Fruit fly (Drosophila melanogaster) whole organism, embryonic: ENCODE measurements around the gene CG14881.

ENCODE experiments used
- Ada2b ChIP-seq: fragments of 200-800 bp; sonication (Bioruptor generic); IDR thresholded peaks from 2 replicates; pipeline ENCODE4 v1.3.6; 2022; ENCODE audit warnings: missing biosample characterization, missing genetic modification characterization
- B-H2 ChIP-seq: fragments of 200-800 bp; sonication (Bioruptor generic); optimal IDR thresholded peaks from 2 replicates; lab custom pipeline; 2018; ENCODE audit warnings: missing biosample characterization, mild to moderate bottlenecking, missing genetic modification characterization
- Bdp1 ChIP-seq: fragments of 200-800 bp; sonication (Bioruptor generic); optimal IDR thresholded peaks from 3 replicates; lab custom pipeline; 2016; ENCODE audit warnings: missing biosample characterization, missing genetic modification characterization
- Bgb ChIP-seq: fragments of 200-800 bp; sonication (Bioruptor generic); IDR thresholded peaks from 2 replicates; pipeline ENCODE4 v1.3.6; 2022; ENCODE audit warnings: missing biosample characterization, missing genetic modification characterization; ENCODE audit not compliant: partially characterized antibody
- CG10321 ChIP-seq: fragments of 200-800 bp; sonication (Bioruptor generic); IDR thresholded peaks from 2 replicates; pipeline ENCODE4 v1.3.6; 2022; ENCODE audit warnings: missing biosample characterization, missing genetic modification characterization
- CG10543 ChIP-seq: fragments of 200-800 bp; sonication (Bioruptor generic); optimal IDR thresholded peaks from 3 replicates; lab custom pipeline; 2017; ENCODE audit warnings: missing biosample characterization, mild to moderate bottlenecking, missing genetic modification characterization, moderate library complexity
- CG10565 ChIP-seq: fragments of 200-800 bp; sonication (Bioruptor generic); optimal IDR thresholded peaks from 3 replicates; lab custom pipeline; 2016; ENCODE audit warnings: missing biosample characterization, mild to moderate bottlenecking, missing genetic modification characterization
- CG11093 ChIP-seq: fragments of 200-800 bp; sonication (Bioruptor generic); IDR thresholded peaks from 3 replicates; pipeline ENCODE4 v1.3.6; 2022; ENCODE audit warnings: missing biosample characterization, missing genetic modification characterization
- CG11695 ChIP-seq: fragments of 200-800 bp; sonication (Bioruptor generic); IDR thresholded peaks from 3 replicates; pipeline ENCODE4 v1.3.6; 2022; ENCODE audit warnings: missing biosample characterization, missing genetic modification characterization
- CG11696 ChIP-seq: fragments of 200-800 bp; sonication (Bioruptor generic); IDR thresholded peaks from 2 replicates; pipeline ENCODE4 v1.3.6; 2022; ENCODE audit warnings: missing biosample characterization, missing genetic modification characterization
- CG11723 ChIP-seq: fragments of 200-800 bp; sonication (Bioruptor generic); optimal IDR thresholded peaks from 2 replicates; lab custom pipeline; 2017; ENCODE audit warnings: missing biosample characterization, mild to moderate bottlenecking, missing genetic modification characterization
- CG12236 ChIP-seq: fragments of 200-800 bp; sonication (Bioruptor generic); optimal IDR thresholded peaks from 2 replicates; lab custom pipeline; 2016; ENCODE audit warnings: missing biosample characterization, missing genetic modification characterization
- CG13424 ChIP-seq: fragments of 200-800 bp; sonication (Bioruptor generic); optimal IDR thresholded peaks from 2 replicates; lab custom pipeline; 2019; ENCODE audit warnings: missing biosample characterization, mild to moderate bottlenecking, missing genetic modification characterization, moderate library complexity
- CG14667 ChIP-seq: fragments of 200-800 bp; sonication (Bioruptor generic); IDR thresholded peaks from 2 replicates; pipeline ENCODE4 v1.3.6; 2022; ENCODE audit warnings: missing biosample characterization, missing genetic modification characterization
- CG15073 ChIP-seq: fragments of 200-800 bp; sonication (Bioruptor generic); optimal IDR thresholded peaks from 2 replicates; lab custom pipeline; 2016; ENCODE audit warnings: missing biosample characterization, missing genetic modification characterization
- CG15601 ChIP-seq: fragments of 200-800 bp; sonication (Bioruptor generic); optimal IDR thresholded peaks from 3 replicates; lab custom pipeline; 2019; ENCODE audit warnings: missing biosample characterization, mild to moderate bottlenecking, missing genetic modification characterization, moderate library complexity
- CG1602 ChIP-seq: fragments of 200-800 bp; sonication (Bioruptor generic); optimal IDR thresholded peaks from 3 replicates; lab custom pipeline; 2016; ENCODE audit warnings: missing biosample characterization, missing genetic modification characterization
- CG1832 ChIP-seq: fragments of 200-800 bp; sonication (Bioruptor generic); optimal IDR thresholded peaks from 2 replicates; lab custom pipeline; 2017; ENCODE audit warnings: missing biosample characterization, mild to moderate bottlenecking, missing genetic modification characterization, inconsistent platforms
- CG7357 ChIP-seq: fragments of 200-800 bp; sonication (Bioruptor generic); IDR thresholded peaks from 3 replicates; pipeline ENCODE4 v1.3.6; 2022; ENCODE audit warnings: missing biosample characterization, missing genetic modification characterization
- CG7839 ChIP-seq: fragments of 200-800 bp; sonication (Bioruptor generic); optimal IDR thresholded peaks from 3 replicates; lab custom pipeline; 2018; ENCODE audit warnings: missing biosample characterization, mild to moderate bottlenecking, missing genetic modification characterization, moderate library complexity
- CG8765 ChIP-seq: fragments of 200-800 bp; sonication (Bioruptor generic); IDR thresholded peaks from 2 replicates; pipeline ENCODE4 v1.3.6; 2022; ENCODE audit warnings: missing biosample characterization, missing genetic modification characterization
- D19A ChIP-seq: fragments of 200-800 bp; optimal IDR thresholded peaks from 3 replicates; lab custom pipeline; 2019; ENCODE audit warnings: missing biosample characterization, mild to moderate bottlenecking, missing genetic modification characterization, moderate library complexity
- Doc2 ChIP-seq: fragments of 200-800 bp; sonication (Bioruptor generic); IDR thresholded peaks from 2 replicates; pipeline ENCODE4 v1.3.6; 2022; ENCODE audit warnings: missing biosample characterization, missing genetic modification characterization
- Eip74EF ChIP-seq, 2 experiments: fragments of 200-800 bp in 1 of 2; fragments of >200 bp in 1 of 2; sonication (Bioruptor generic) in 1 of 2; optimal IDR thresholded peaks; 2 replicates each; lab custom pipeline; 2017 to 2019; ENCODE audit warnings: missing biosample characterization in 2 of 2, missing genetic modification characterization in 2 of 2, mild to moderate bottlenecking in 1 of 2, moderate library complexity in 1 of 2
- Hr3 ChIP-seq: fragments of 200-800 bp; sonication (Bioruptor generic); optimal IDR thresholded peaks from 3 replicates; lab custom pipeline; 2016; ENCODE audit warnings: missing biosample characterization, missing genetic modification characterization
- Mes4 ChIP-seq: fragments of 200-800 bp; sonication (Bioruptor generic); optimal IDR thresholded peaks from 2 replicates; lab custom pipeline; 2016; ENCODE audit warnings: missing biosample characterization, missing genetic modification characterization
- Nf-YB ChIP-seq: fragments of 200-800 bp; sonication (Bioruptor generic); optimal IDR thresholded peaks from 3 replicates; lab custom pipeline; 2019; ENCODE audit warnings: missing biosample characterization, mild to moderate bottlenecking, missing genetic modification characterization, moderate library complexity
- Nf-YC ChIP-seq: fragments of 200-800 bp; optimal IDR thresholded peaks from 3 replicates; lab custom pipeline; 2019; ENCODE audit warnings: missing biosample characterization, mild to moderate bottlenecking, missing genetic modification characterization, moderate library complexity
- Oaz ChIP-seq: fragments of 200-800 bp; sonication (Bioruptor generic); IDR thresholded peaks from 2 replicates; pipeline ENCODE4 v1.3.6; 2022; ENCODE audit warnings: missing biosample characterization, missing genetic modification characterization
- Oli ChIP-seq: fragments of 200-800 bp; sonication (Bioruptor generic); optimal IDR thresholded peaks from 2 replicates; lab custom pipeline; 2018; ENCODE audit warnings: missing biosample characterization, mild to moderate bottlenecking, missing genetic modification characterization, moderate library complexity
- Opbp ChIP-seq: fragments of 200-800 bp; sonication (Bioruptor generic); IDR thresholded peaks from 3 replicates; pipeline ENCODE4 v1.3.6; 2022; ENCODE audit warnings: missing biosample characterization, missing genetic modification characterization; ENCODE audit not compliant: partially characterized antibody
- Ptx1 ChIP-seq: fragments of 200-800 bp; sonication (Bioruptor generic); IDR thresholded peaks from 2 replicates; pipeline ENCODE4 v1.3.6; 2022; ENCODE audit warnings: missing biosample characterization, missing genetic modification characterization
- Six4 ChIP-seq: fragments of 200-800 bp; sonication (Bioruptor generic); optimal IDR thresholded peaks from 2 replicates; lab custom pipeline; 2016; ENCODE audit warnings: missing biosample characterization, missing genetic modification characterization
- Usf ChIP-seq: fragments of 200-800 bp; sonication (Bioruptor generic); optimal IDR thresholded peaks from 2 replicates; lab custom pipeline; 2017; ENCODE audit warnings: missing genotype, missing biosample characterization, missing genetic modification characterization
- al ChIP-seq: fragments of 200-800 bp; sonication (Bioruptor generic); IDR thresholded peaks from 2 replicates; pipeline ENCODE4 v1.3.6; 2022; ENCODE audit warnings: missing biosample characterization, missing genetic modification characterization
- ara ChIP-seq: fragments of 200-800 bp; sonication (Bioruptor generic); IDR thresholded peaks from 2 replicates; pipeline ENCODE4 v1.3.6; 2022; ENCODE audit warnings: missing biosample characterization, missing genetic modification characterization
- bcd ChIP-seq: fragments of 200-800 bp; sonication (Bioruptor generic); optimal IDR thresholded peaks from 2 replicates; lab custom pipeline; 2017; ENCODE audit warnings: missing biosample characterization, mild to moderate bottlenecking, missing genetic modification characterization
- chm ChIP-seq: fragments of 200-800 bp; sonication (Bioruptor generic); IDR thresholded peaks from 2 replicates; pipeline ENCODE4 v1.3.6; 2022; ENCODE audit warnings: missing biosample characterization, missing genetic modification characterization
- crp ChIP-seq, 2 experiments: fragments of 200-800 bp; sonication (Bioruptor generic); optimal IDR thresholded peaks; 2 replicates in 1 of 2; 3 replicates in 1 of 2; lab custom pipeline; 2017; ENCODE audit warnings: missing biosample characterization in 2 of 2, missing genetic modification characterization in 2 of 2, mild to moderate bottlenecking in 1 of 2, moderate library complexity in 1 of 2
- danr ChIP-seq: fragments of 200-800 bp; sonication (Bioruptor generic); IDR thresholded peaks from 2 replicates; pipeline ENCODE4 v1.3.6; 2022; ENCODE audit warnings: missing biosample characterization, missing genetic modification characterization
- ewg ChIP-seq: fragments of 200-800 bp; sonication (Bioruptor generic); optimal IDR thresholded peaks from 3 replicates; lab custom pipeline; 2017; ENCODE audit warnings: mild to moderate bottlenecking, missing biosample characterization, missing genetic modification reagents, missing genetic modification characterization
- fu2 ChIP-seq: fragments of 200-800 bp; sonication (Bioruptor generic); optimal IDR thresholded peaks from 2 replicates; lab custom pipeline; 2016; ENCODE audit warnings: missing biosample characterization, missing genetic modification characterization
- gcm2 ChIP-seq: fragments of 200-800 bp; sonication (Bioruptor generic); optimal IDR thresholded peaks from 2 replicates; lab custom pipeline; 2016; ENCODE audit warnings: missing biosample characterization, missing genetic modification characterization
- inv ChIP-seq: fragments of 200-800 bp; sonication (Bioruptor generic); IDR thresholded peaks from 2 replicates; pipeline ENCODE4 v1.3.6; 2022; ENCODE audit warnings: missing biosample characterization, missing genetic modification characterization; ENCODE audit not compliant: partially characterized antibody
- jing ChIP-seq: fragments of 200-800 bp; sonication (Bioruptor generic); optimal IDR thresholded peaks from 2 replicates; lab custom pipeline; 2018; ENCODE audit warnings: missing biosample characterization, mild to moderate bottlenecking, missing genetic modification characterization
- lbe ChIP-seq: fragments of 200-800 bp; sonication (Bioruptor generic); optimal IDR thresholded peaks from 2 replicates; lab custom pipeline; 2016; ENCODE audit warnings: missing biosample characterization, mild to moderate bottlenecking, missing genetic modification characterization
- odd ChIP-seq: fragments of 200-800 bp; sonication (Bioruptor generic); optimal IDR thresholded peaks from 2 replicates; lab custom pipeline; 2017; ENCODE audit warnings: missing biosample characterization, mild to moderate bottlenecking, missing genetic modification characterization
- p53 ChIP-seq: fragments of 200-800 bp; sonication (Bioruptor generic); optimal IDR thresholded peaks from 2 replicates; lab custom pipeline; 2016; ENCODE audit warnings: missing biosample characterization, missing genetic modification characterization
- phol ChIP-seq: fragments of 200-800 bp; sonication (Bioruptor generic); optimal IDR thresholded peaks from 3 replicates; lab custom pipeline; 2018; ENCODE audit warnings: missing biosample characterization, mild to moderate bottlenecking, missing genetic modification characterization, moderate library complexity
- sob ChIP-seq: fragments of 200-800 bp; sonication (Bioruptor generic); IDR thresholded peaks from 2 replicates; pipeline ENCODE4 v1.3.6; 2022; ENCODE audit warnings: missing biosample characterization, missing genetic modification characterization
- tgo ChIP-seq: fragments of 200-800 bp; sonication (Bioruptor generic); IDR thresholded peaks from 3 replicates; pipeline ENCODE4 v1.3.6; 2022; ENCODE audit warnings: missing biosample characterization, missing genetic modification characterization
- vnd ChIP-seq: fragments of 200-800 bp; sonication (Bioruptor generic); IDR thresholded peaks from 3 replicates; pipeline ENCODE4 v1.3.6; 2022; ENCODE audit warnings: missing biosample characterization, missing genetic modification characterization; ENCODE audit not compliant: partially characterized antibody

The CG14881 gene

DNA sequence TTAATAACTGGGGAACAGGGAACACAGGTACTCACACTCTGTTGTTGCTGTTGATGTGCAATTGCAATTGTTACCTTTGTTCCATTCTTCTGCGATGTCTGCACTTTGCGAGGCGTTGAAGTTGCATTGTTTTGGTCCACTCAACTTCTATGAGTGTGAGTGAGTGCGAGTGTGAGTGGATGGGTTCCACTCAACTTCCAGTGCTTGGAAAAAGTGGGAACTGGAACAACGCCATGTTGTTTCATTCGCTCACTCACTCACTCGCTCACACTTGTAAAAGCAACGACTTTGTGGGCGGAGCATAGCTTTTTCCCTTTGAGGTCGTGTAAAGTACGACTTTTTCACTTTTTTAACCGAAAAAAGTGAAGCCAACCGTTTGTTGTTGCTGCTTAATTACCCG is 21.0 kb upstream of the CG14881 start:
- TF ChIP-seq odd (GFP tag; lab: Kevin White, UChicago) (no peak), Doc2 (GFP tag; lab: Robert Waterston, UW) (no peak), fu2 (GFP tag; lab: Kevin White, UChicago) (no peak), jing (GFP tag; lab: Kevin White, UChicago) (no peak), CG10565 (GFP tag; lab: Kevin White, UChicago) (no peak), D19A (tag; lab: Kevin White, UChicago) (no peak), gcm2 (GFP tag; lab: Kevin White, UChicago) (no peak), inv (GFP tag; lab: Robert Waterston, UW) (no peak), vnd (GFP tag; lab: Robert Waterston, UW) (no peak), sob (no peak), lbe (GFP tag; lab: Kevin White, UChicago) (no peak), Mes4 (GFP tag; lab: Kevin White, UChicago) (no peak), chm (GFP tag; lab: Robert Waterston, UW) (no peak), CG11093 (no peak), phol (tag; lab: Kevin White, UChicago) (peak; percentile 42), CG11723 (GFP tag; lab: Kevin White, UChicago) (no peak), Ptx1 (GFP tag; lab: Robert Waterston, UW) (no peak), Nf-YC (tag; lab: Kevin White, UChicago) (peak; percentile 92), Ada2b (GFP tag; lab: Robert Waterston, UW) (no peak), Oaz (GFP tag; lab: Robert Waterston, UW) (no peak), danr (GFP tag; lab: Robert Waterston, UW) (no peak), CG11695 (GFP tag; lab: Robert Waterston, UW) (no peak), B-H2 (no peak), ewg (GFP tag; lab: Kevin White, UChicago) (no peak), Six4 (GFP tag; lab: Kevin White, UChicago) (no peak), Oli (no peak), CG10321 (peak; percentile 79), p53 (GFP tag; lab: Kevin White, UChicago) (no peak), CG1602 (GFP tag; lab: Kevin White, UChicago) (no peak), Bdp1 (GFP tag; lab: Kevin White, UChicago) (no peak), CG12236 (GFP tag; lab: Kevin White, UChicago) (no peak), bcd (GFP tag; lab: Kevin White, UChicago) (no peak), crp (GFP tag; optimal IDR thresholded peaks at IDR 0.05; lab: Kevin White, UChicago) (no peak), CG11696 (GFP tag; lab: Robert Waterston, UW) (no peak), Nf-YB (peak; percentile 93), tgo (no peak), CG15073 (no peak), CG14667 (no peak), CG7839 (no peak), CG1832 (GFP tag; lab: Kevin White, UChicago) (peak; percentile 43), ara (GFP tag; lab: Robert Waterston, UW) (no peak), Opbp (peak; percentile 51; the same call in 1 of the 3 replicates), al (GFP tag; lab: Robert Waterston, UW) (no peak), CG13424 (tag; lab: Kevin White, UChicago) (no peak), Bgb (0 out of 2 replicates have a peak, but pooled peaks have one; percentile 21), CG15601 (tag; lab: Kevin White, UChicago) (no peak), Usf (GFP tag; lab: Kevin White, UChicago) (no peak), Eip74EF (GFP tag; optimal IDR thresholded peaks at IDR 0.05; lab: Kevin White, UChicago) (no peak), CG7357 (no peak), Hr3 (no peak), CG10543 (GFP tag; lab: Kevin White, UChicago) (no peak), CG8765 (GFP tag; lab: Robert Waterston, UW) (no peak)
